Worm (Caenorhabditis elegans) whole organism, mixed stage, embryonic: ENCODE measurements around the gene srt-74.

Experiments used
- mep-1 ChIP-seq: fragments of 150-350 bp; optimal IDR thresholded peaks from 2 replicates; lab custom pipeline; 2017; ENCODE audit warnings: missing biosample characterization, missing genetic modification reagents, missing genetic modification characterization, inconsistent platforms
- pha-4 ChIP-seq: fragments of 150-350 bp; optimal IDR thresholded peaks from 2 replicates; lab custom pipeline; 2018; ENCODE audit warnings: missing biosample characterization, missing genetic modification reagents, missing genetic modification characterization
- sptf-1 ChIP-seq: sonication (generic microtip); optimal IDR thresholded peaks from 2 replicates; lab custom pipeline; 2017; ENCODE audit warnings: mild to moderate bottlenecking, missing genetic modification characterization, moderate library complexity, missing compliant biosample characterization
- unc-120 ChIP-seq: sonication (generic microtip); optimal IDR thresholded peaks from 2 replicates; lab custom pipeline; 2017; ENCODE audit warnings: missing genetic modification characterization, missing compliant biosample characterization; ENCODE audit not compliant: poor library complexity, severe bottlenecking

ce11 chrV:14248654-14249053 is 33.5 kb downstream of the srt-74 start, which contains the start of gene K02E11.6:
- TF ChIP-seq unc-120 (tag; lab: Kevin White, UChicago) (no peak), sptf-1 (tag; lab: Kevin White, UChicago) (no peak), mep-1 (tag; lab: Kevin White, UChicago) (no peak), pha-4 (tag; lab: Kevin White, UChicago) (no peak)
